Worm (Caenorhabditis elegans): ENCODE data around the gene mcu-1.

DNA sequence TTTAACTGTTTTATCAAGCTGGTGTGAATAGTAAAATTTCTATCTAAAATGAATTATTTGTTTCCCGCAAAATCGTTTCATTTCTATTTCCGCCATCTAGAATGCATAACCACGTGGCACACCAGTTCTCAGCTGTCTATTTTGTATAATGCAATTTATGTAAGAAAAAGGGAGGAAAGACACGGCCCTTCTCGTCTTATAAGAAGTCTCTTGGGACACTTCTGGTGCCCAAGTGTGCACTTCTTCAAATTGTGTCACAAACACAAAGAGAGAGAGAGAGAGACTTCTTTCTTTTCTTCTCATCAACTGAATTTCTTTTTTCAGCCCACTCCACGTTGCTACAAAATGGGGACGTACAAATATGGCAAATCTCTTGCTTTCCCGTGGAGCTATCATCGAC is 38.2 kb upstream of the mcu-1 start:
- no peak for TF ChIP-seq flt-1 (GFP tag; IDR thresholded peaks at IDR 0.05)
- no peak for TF ChIP-seq klf-2 (GFP tag; conservative IDR thresholded peaks at IDR 0.05)
- no peak for TF ChIP-seq ref-1 (GFP tag; conservative IDR thresholded peaks at IDR 0.05)
- no peak for TF ChIP-seq med-1 (GFP tag; optimal IDR thresholded peaks at IDR 0.05; ENCODE audit: insufficient read depth)
- no peak for TF ChIP-seq ztf-29 (GFP tag; IDR thresholded peaks at IDR 0.05)
- no peak for TF ChIP-seq ztf-23 (GFP tag; IDR thresholded peaks at IDR 0.05)
